Worm (Caenorhabditis elegans): ENCODE results near the gene T10C6.15.

DNA sequence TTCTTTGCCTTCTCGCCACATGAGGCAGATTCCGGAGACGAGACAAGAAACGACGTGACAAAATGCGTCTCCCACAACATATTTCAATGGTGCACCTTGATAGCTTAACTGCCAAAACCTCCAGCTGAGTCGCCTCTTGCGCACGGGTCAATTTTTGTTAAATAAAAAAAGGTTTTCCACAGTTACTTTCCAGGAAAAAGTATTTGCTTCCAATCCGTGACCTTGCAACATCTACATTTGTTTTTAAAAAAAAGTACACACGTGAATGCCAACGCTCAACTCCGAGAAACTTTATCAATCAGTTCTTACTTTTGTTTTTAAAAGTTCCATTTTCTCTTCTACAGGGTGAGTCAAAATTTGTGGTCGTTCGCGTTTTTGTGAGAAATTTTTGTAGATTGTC lies 48.5 kb upstream of the T10C6.15 start, which contains the start of gene F22B8.7:
- TF ChIP-seq ceh-36 (tag; optimal IDR thresholded peaks at IDR 0.05) (no peak), hmbx-1 (tag; optimal IDR thresholded peaks at IDR 0.05) (no peak), ama-1 (optimal IDR thresholded peaks at IDR 0.05) (no peak)

Measured in whole organism, early embryonic.